Worm (Caenorhabditis elegans) whole organism, L1 larva: ENCODE data around the gene clc-7.

Source experiments
- alr-1 ChIP-seq: fragments of 200-800 bp; sonication (Bioruptor generic); optimal IDR thresholded peaks from 2 replicates; lab custom pipeline; 2018; ENCODE audit warnings: borderline replicate concordance, mild to moderate bottlenecking, missing genetic modification characterization, missing compliant biosample characterization
- lin-15B ChIP-seq: fragments of 150-350 bp; sonication (generic microtip); optimal IDR thresholded peaks from 3 replicates; lab custom pipeline; 2014; ENCODE audit warnings: missing biosample characterization, missing genetic modification characterization
- mab-9 ChIP-seq: fragments of 200-800 bp; sonication (Bioruptor generic); IDR thresholded peaks from 2 replicates; pipeline ENCODE4 v1.3.6; 2022; ENCODE audit warnings: missing genetic modification reagents, missing genetic modification characterization, missing compliant biosample characterization
- nhr-237 ChIP-seq: fragments of 150-350 bp; optimal IDR thresholded peaks from 2 replicates; lab custom pipeline; 2014; ENCODE audit warnings: missing biosample characterization, missing genetic modification characterization
- nhr-85 ChIP-seq: sonication (generic microtip); peaks from one replicate; lab custom pipeline; 2016; ENCODE audit warnings: missing genetic modification characterization, inconsistent platforms, missing compliant biosample characterization
- tlp-1 ChIP-seq: fragments of 150-350 bp; optimal IDR thresholded peaks from 2 replicates; lab custom pipeline; 2014; ENCODE audit warnings: missing biosample characterization, missing genetic modification characterization
- unc-62 ChIP-seq: fragments of 150-350 bp; optimal IDR thresholded peaks from 2 replicates; lab custom pipeline; 2014; ENCODE audit warnings: missing biosample characterization, missing genetic modification reagents, missing genetic modification characterization
- zag-1 ChIP-seq: fragments of 150-350 bp; optimal IDR thresholded peaks from 2 replicates; lab custom pipeline; 2014; ENCODE audit warnings: missing biosample characterization, missing genetic modification characterization
- ztf-4 ChIP-seq: fragments of 150-350 bp; optimal IDR thresholded peaks from 2 replicates; lab custom pipeline; 2014; ENCODE audit warnings: missing biosample characterization, missing genetic modification characterization

ce11 chrX:5086212-5086611 lies 18.3 kb downstream of the clc-7 start:
- TF ChIP-seq lin-15B, result no peak
- no peak for TF ChIP-seq mab-9 (GFP tag; lab: Robert Waterston, UW)
- no peak for TF ChIP-seq tlp-1 (tag; lab: Kevin White, UChicago)
- TF ChIP-seq ztf-4 (tag; lab: Kevin White, UChicago), result no peak
- no peak for TF ChIP-seq nhr-237 (tag; lab: Kevin White, UChicago)
- no peak for TF ChIP-seq zag-1 (tag; lab: Kevin White, UChicago)
- TF ChIP-seq alr-1 (tag; lab: Kevin White, UChicago), result no peak
- TF ChIP-seq unc-62 (GFP tag; lab: Kevin White, UChicago), result no peak
- no peak for TF ChIP-seq nhr-85 (tag; lab: Kevin White, UChicago)
